Fruit fly (Drosophila melanogaster) whole organism, embryonic: ENCODE measurements around the gene Vinc.
A peak's percentile ranks its signal among the peaks of the same experiment; 100 is the strongest.

Experiments
- Abd-B ChIP-seq: fragments of 200-800 bp; sonication (Bioruptor generic); optimal IDR thresholded peaks from 2 replicates; lab custom pipeline; 2018; ENCODE audit warnings: missing biosample characterization, mild to moderate bottlenecking, missing genetic modification characterization, moderate library complexity
- B-H2 ChIP-seq: fragments of 200-800 bp; sonication (Bioruptor generic); optimal IDR thresholded peaks from 2 replicates; lab custom pipeline; 2018; ENCODE audit warnings: missing biosample characterization, mild to moderate bottlenecking, missing genetic modification characterization
- Bgb ChIP-seq: fragments of 200-800 bp; sonication (Bioruptor generic); IDR thresholded peaks from 2 replicates; pipeline ENCODE4 v1.3.6; 2022; ENCODE audit warnings: missing biosample characterization, missing genetic modification characterization; ENCODE audit not compliant: partially characterized antibody
- CG11398 ChIP-seq: fragments of 200-800 bp; sonication (Bioruptor generic); optimal IDR thresholded peaks from 2 replicates; lab custom pipeline; 2016; ENCODE audit warnings: missing biosample characterization, missing genetic modification characterization
- CG11504 ChIP-seq: fragments of 200-800 bp; sonication (Bioruptor generic); optimal IDR thresholded peaks from 3 replicates; lab custom pipeline; 2019; ENCODE audit warnings: missing biosample characterization, mild to moderate bottlenecking, missing genetic modification characterization, moderate library complexity
- CG12299 ChIP-seq: fragments of 200-800 bp; sonication (Bioruptor generic); optimal IDR thresholded peaks from 2 replicates; lab custom pipeline; 2018; ENCODE audit warnings: missing biosample characterization, mild to moderate bottlenecking, missing genetic modification characterization
- CG12391 ChIP-seq: fragments of 200-800 bp; sonication (Bioruptor generic); optimal IDR thresholded peaks from 3 replicates; lab custom pipeline; 2018; ENCODE audit warnings: missing biosample characterization, mild to moderate bottlenecking, missing genetic modification characterization, moderate library complexity
- CG13296 ChIP-seq: fragments of 200-800 bp; sonication (Bioruptor generic); optimal IDR thresholded peaks from 3 replicates; lab custom pipeline; 2018; ENCODE audit warnings: missing biosample characterization, mild to moderate bottlenecking, missing genetic modification characterization
- CG15073 ChIP-seq: fragments of 200-800 bp; sonication (Bioruptor generic); optimal IDR thresholded peaks from 2 replicates; lab custom pipeline; 2016; ENCODE audit warnings: missing biosample characterization, missing genetic modification characterization
- CG17359 ChIP-seq: fragments of 200-800 bp; sonication (Bioruptor generic); optimal IDR thresholded peaks from 3 replicates; lab custom pipeline; 2018; ENCODE audit warnings: missing biosample characterization, mild to moderate bottlenecking, missing genetic modification characterization, moderate library complexity
- CG31365 ChIP-seq: fragments of 200-800 bp; sonication (Bioruptor generic); optimal IDR thresholded peaks from 2 replicates; lab custom pipeline; 2018; ENCODE audit warnings: missing biosample characterization, mild to moderate bottlenecking, missing genetic modification characterization
- CG33557 ChIP-seq: fragments of 200-800 bp; sonication (Bioruptor generic); optimal IDR thresholded peaks from 2 replicates; lab custom pipeline; 2019; ENCODE audit warnings: missing biosample characterization, mild to moderate bottlenecking, missing genetic modification characterization, moderate library complexity
- CG4820 ChIP-seq: fragments of 200-800 bp; sonication (Bioruptor generic); optimal IDR thresholded peaks from 3 replicates; lab custom pipeline; 2016; ENCODE audit warnings: missing biosample characterization, missing genetic modification characterization
- CG8765 ChIP-seq: fragments of 200-800 bp; sonication (Bioruptor generic); IDR thresholded peaks from 2 replicates; pipeline ENCODE4 v1.3.6; 2022; ENCODE audit warnings: missing biosample characterization, missing genetic modification characterization
- CHES-1-like ChIP-seq: fragments of 200-800 bp; sonication (Bioruptor generic); optimal IDR thresholded peaks from 2 replicates; lab custom pipeline; 2016; ENCODE audit warnings: missing biosample characterization, missing genetic modification characterization
- Camta ChIP-seq: fragments of 200-800 bp; sonication (Bioruptor generic); optimal IDR thresholded peaks from 2 replicates; lab custom pipeline; 2016; ENCODE audit warnings: missing biosample characterization, missing genetic modification characterization
- CkIIα-i1 ChIP-seq: fragments of 200-800 bp; sonication (Bioruptor generic); IDR thresholded peaks from 2 replicates; pipeline ENCODE4 v1.3.6; 2022; ENCODE audit warnings: missing biosample characterization, missing genetic modification characterization
- Dad ChIP-seq: fragments of 200-800 bp; sonication (Bioruptor generic); optimal IDR thresholded peaks from 3 replicates; lab custom pipeline; 2016; ENCODE audit warnings: missing biosample characterization, missing genetic modification characterization
- Dfd ChIP-seq, 2 experiments: fragments of >200 bp; optimal IDR thresholded peaks; 2 replicates each; lab custom pipeline; 2017; ENCODE audit warnings: missing biosample characterization in 2 of 2, missing genetic modification characterization in 2 of 2
- Doc2 ChIP-seq: fragments of 200-800 bp; sonication (Bioruptor generic); IDR thresholded peaks from 2 replicates; pipeline ENCODE4 v1.3.6; 2022; ENCODE audit warnings: missing biosample characterization, missing genetic modification characterization
- Dref ChIP-seq: fragments of 200-800 bp; sonication (Bioruptor generic); IDR thresholded peaks from 2 replicates; pipeline ENCODE4 v1.3.6; 2022; ENCODE audit warnings: missing biosample characterization, missing genetic modification characterization
- Drgx ChIP-seq: fragments of 200-800 bp; sonication (Bioruptor generic); IDR thresholded peaks from 2 replicates; pipeline ENCODE4 v1.3.6; 2022; ENCODE audit warnings: missing biosample characterization, missing genetic modification characterization
- Ets65A ChIP-seq: fragments of 200-800 bp; sonication (Bioruptor generic); peaks from one replicate; lab custom pipeline; 2016; ENCODE audit warnings: missing biosample characterization, missing genetic modification characterization
- HLH54F ChIP-seq: fragments of 200-800 bp; sonication (Bioruptor generic); optimal IDR thresholded peaks from 3 replicates; lab custom pipeline; 2016; ENCODE audit warnings: missing biosample characterization, missing genetic modification characterization
- Kr ChIP-seq: fragments of 200-800 bp; sonication (Bioruptor generic); optimal IDR thresholded peaks from 2 replicates; lab custom pipeline; 2017; ENCODE audit warnings: missing biosample characterization, mild to moderate bottlenecking, missing genetic modification characterization
- Mes4 ChIP-seq: fragments of 200-800 bp; sonication (Bioruptor generic); optimal IDR thresholded peaks from 2 replicates; lab custom pipeline; 2016; ENCODE audit warnings: missing biosample characterization, missing genetic modification characterization
- Nf-YA ChIP-seq: fragments of 200-800 bp; sonication (Bioruptor generic); IDR thresholded peaks from 2 replicates; pipeline ENCODE4 v1.3.6; 2022; ENCODE audit warnings: missing biosample characterization, missing genetic modification characterization
- Nf-YB ChIP-seq: fragments of 200-800 bp; sonication (Bioruptor generic); optimal IDR thresholded peaks from 3 replicates; lab custom pipeline; 2019; ENCODE audit warnings: missing biosample characterization, mild to moderate bottlenecking, missing genetic modification characterization, moderate library complexity
- Ravus ChIP-seq: fragments of 200-800 bp; sonication (Bioruptor generic); IDR thresholded peaks from 2 replicates; pipeline ENCODE4 v1.3.6; 2022; ENCODE audit warnings: missing biosample characterization, missing genetic modification characterization
- Rfx ChIP-seq: fragments of 200-800 bp; sonication (Bioruptor generic); IDR thresholded peaks from 2 replicates; pipeline ENCODE4 v1.3.6; 2022; ENCODE audit warnings: missing biosample characterization, missing genetic modification characterization
- Sry-δ ChIP-seq: fragments of 200-800 bp; sonication (Bioruptor generic); optimal IDR thresholded peaks from 2 replicates; lab custom pipeline; 2016; ENCODE audit warnings: missing biosample characterization, missing genetic modification characterization
- Usf ChIP-seq: fragments of 200-800 bp; sonication (Bioruptor generic); optimal IDR thresholded peaks from 2 replicates; lab custom pipeline; 2017; ENCODE audit warnings: missing genotype, missing biosample characterization, missing genetic modification characterization
- ash1 ChIP-seq: fragments of 200-800 bp; sonication (Bioruptor generic); optimal IDR thresholded peaks from 2 replicates; lab custom pipeline; 2018; ENCODE audit warnings: missing biosample characterization, mild to moderate bottlenecking, missing genetic modification characterization
- dan ChIP-seq: fragments of 200-800 bp; sonication (Bioruptor generic); IDR thresholded peaks from 2 replicates; pipeline ENCODE4 v1.3.6; 2022; ENCODE audit warnings: missing biosample characterization, missing genetic modification characterization
- dati ChIP-seq: fragments of 200-800 bp; sonication (Bioruptor generic); IDR thresholded peaks from 2 replicates; pipeline ENCODE4 v1.3.6; 2022; ENCODE audit warnings: missing biosample characterization, missing genetic modification characterization
- dysf ChIP-seq: fragments of 200-800 bp; sonication (Bioruptor generic); IDR thresholded peaks from 3 replicates; pipeline ENCODE4 v1.3.6; 2022; ENCODE audit warnings: missing biosample characterization, missing genetic modification characterization
- klu ChIP-seq: fragments of 200-800 bp; sonication (Bioruptor generic); IDR thresholded peaks from 2 replicates; pipeline ENCODE4 v1.3.6; 2022; ENCODE audit warnings: missing biosample characterization, missing genetic modification characterization
- knrl ChIP-seq: fragments of 200-800 bp; sonication (Bioruptor generic); IDR thresholded peaks from 3 replicates; pipeline ENCODE4 v1.3.6; 2022; ENCODE audit warnings: missing biosample characterization, missing genetic modification characterization; ENCODE audit not compliant: partially characterized antibody
- lilli ChIP-seq: fragments of 200-800 bp; sonication (Bioruptor generic); optimal IDR thresholded peaks from 3 replicates; lab custom pipeline; 2016; ENCODE audit warnings: missing biosample characterization, missing genetic modification characterization
- lola ChIP-seq, 3 experiments: fragments of >200 bp in 2 of 3; fragments of 200-800 bp in 1 of 3; sonication (Bioruptor generic) in 1 of 3; optimal IDR thresholded peaks; 2 replicates each; lab custom pipeline; 2017 to 2019; ENCODE audit warnings: missing biosample characterization in 3 of 3, missing genetic modification characterization in 3 of 3, mild to moderate bottlenecking in 1 of 3, moderate library complexity in 1 of 3
- mirr ChIP-seq: fragments of 200-800 bp; sonication (Bioruptor generic); optimal IDR thresholded peaks from 3 replicates; lab custom pipeline; 2018; ENCODE audit warnings: missing biosample characterization, mild to moderate bottlenecking, missing genetic modification characterization
- nerfin-2 ChIP-seq: fragments of 200-800 bp; sonication (Bioruptor generic); IDR thresholded peaks from 2 replicates; pipeline ENCODE4 v1.3.6; 2022; ENCODE audit warnings: missing biosample characterization, missing genetic modification characterization; ENCODE audit not compliant: partially characterized antibody
- nom ChIP-seq: fragments of 200-800 bp; sonication (Bioruptor generic); optimal IDR thresholded peaks from 2 replicates; lab custom pipeline; 2017; ENCODE audit warnings: missing biosample characterization, missing genetic modification characterization, mild to moderate bottlenecking, moderate library complexity, missing genetic modification reagents
- onecut ChIP-seq: fragments of 200-800 bp; sonication (Bioruptor generic); IDR thresholded peaks from 2 replicates; pipeline ENCODE4 v1.3.6; 2022; ENCODE audit warnings: missing biosample characterization, missing genetic modification characterization
- pb ChIP-seq: fragments of 200-800 bp; sonication (Bioruptor generic); optimal IDR thresholded peaks from 3 replicates; lab custom pipeline; 2016; ENCODE audit warnings: missing biosample characterization, missing genetic modification characterization
- pros ChIP-seq: fragments of 200-800 bp; sonication (Bioruptor generic); optimal IDR thresholded peaks from 3 replicates; lab custom pipeline; 2019; ENCODE audit warnings: missing biosample characterization, mild to moderate bottlenecking, missing genetic modification characterization, moderate library complexity
- ro ChIP-seq: fragments of 200-800 bp; sonication (Bioruptor generic); IDR thresholded peaks from 2 replicates; pipeline ENCODE4 v1.3.6; 2022; ENCODE audit warnings: missing biosample characterization, missing genetic modification characterization
- schlank ChIP-seq: fragments of 200-800 bp; sonication (Bioruptor generic); optimal IDR thresholded peaks from 2 replicates; lab custom pipeline; 2018; ENCODE audit warnings: missing biosample characterization, mild to moderate bottlenecking, missing genetic modification characterization
- seq ChIP-seq: fragments of 200-800 bp; sonication (Bioruptor generic); IDR thresholded peaks from 2 replicates; pipeline ENCODE4 v1.3.6; 2022; ENCODE audit warnings: missing biosample characterization, missing genetic modification characterization
- sim ChIP-seq: fragments of 200-800 bp; sonication (Bioruptor generic); IDR thresholded peaks from 2 replicates; pipeline ENCODE4 v1.3.6; 2022; ENCODE audit warnings: missing biosample characterization, missing genetic modification characterization
- ssp ChIP-seq: fragments of 200-800 bp; sonication (Bioruptor generic); IDR thresholded peaks from 2 replicates; pipeline ENCODE4 v1.3.6; 2022; ENCODE audit warnings: missing biosample characterization, missing genetic modification characterization
- tgo ChIP-seq: fragments of 200-800 bp; sonication (Bioruptor generic); IDR thresholded peaks from 3 replicates; pipeline ENCODE4 v1.3.6; 2022; ENCODE audit warnings: missing biosample characterization, missing genetic modification characterization

The Vinc gene

dm6 chrX:2270557-2270930 is 48.2 kb upstream of the Vinc start, which contains the start of gene CG2924 (continued):
- TF ChIP-seq dan (GFP tag; lab: Robert Waterston, UW) = no peak
- peak; percentile 100 for TF ChIP-seq Dref
- TF ChIP-seq lola (GFP tag; optimal IDR thresholded peaks at IDR 0.05; lab: Kevin White, UChicago) = no peak
- TF ChIP-seq ash1 (GFP tag; lab: Kevin White, UChicago) = peak; percentile 59
- TF ChIP-seq Rfx (GFP tag; lab: Robert Waterston, UW) = peak; percentile 87
- TF ChIP-seq Drgx = no peak
- TF ChIP-seq Dfd (GFP tag; optimal IDR thresholded peaks at IDR 0.05; lab: Kevin White, UChicago) = no peak
- TF ChIP-seq CG11504 (tag; lab: Kevin White, UChicago) = no peak
- TF ChIP-seq Nf-YB = peak; percentile 33
- no peak for TF ChIP-seq CG31365 (tag; lab: Kevin White, UChicago)
- no peak for TF ChIP-seq seq (GFP tag; lab: Robert Waterston, UW)
- TF ChIP-seq schlank (tag; lab: Kevin White, UChicago) = no peak
- peak; percentile 36 for TF ChIP-seq CG13296 (GFP tag; lab: Kevin White, UChicago)
- TF ChIP-seq ssp = peak; percentile 66
- no peak; the same call in 1 of the 2 replicates for TF ChIP-seq klu (GFP tag; lab: Robert Waterston, UW)
- no peak for TF ChIP-seq ro (GFP tag; lab: Robert Waterston, UW)
- TF ChIP-seq CG17359 (tag; lab: Kevin White, UChicago) = no peak
- TF ChIP-seq lilli = peak; percentile 79
- no peak for TF ChIP-seq Abd-B (GFP tag; lab: Kevin White, UChicago)
- TF ChIP-seq CG12391 = peak; percentile 66
- peak; percentile 34 for TF ChIP-seq Camta (GFP tag; lab: Kevin White, UChicago)
- TF ChIP-seq pros (GFP tag; lab: Kevin White, UChicago) = no peak
- TF ChIP-seq Kr (GFP tag; lab: Kevin White, UChicago) = no peak
- TF ChIP-seq Ravus (GFP tag; lab: Robert Waterston, UW) = no peak
- TF ChIP-seq Nf-YA = no peak
- peak; percentile 71 for TF ChIP-seq mirr (GFP tag; lab: Kevin White, UChicago)
- peak; percentile 59 for TF ChIP-seq pb (GFP tag; lab: Kevin White, UChicago)
- no peak for TF ChIP-seq onecut (GFP tag; lab: Robert Waterston, UW)
- TF ChIP-seq CG11398 (GFP tag; lab: Kevin White, UChicago) = no peak
- TF ChIP-seq Sry-δ (GFP tag; lab: Kevin White, UChicago) = peak; percentile 100
- peak; percentile 98 for TF ChIP-seq nerfin-2
- peak; percentile 78 for TF ChIP-seq HLH54F
- TF ChIP-seq sim (GFP tag; lab: Robert Waterston, UW) = no peak
- TF ChIP-seq CG8765 = peak; percentile 61
- no peak for TF ChIP-seq nom (GFP tag; lab: Kevin White, UChicago)
- TF ChIP-seq dysf (GFP tag; lab: Robert Waterston, UW) = peak; percentile 70
- peak; percentile 42 for TF ChIP-seq Mes4 (GFP tag; lab: Kevin White, UChicago)
- no peak for TF ChIP-seq CG33557 (GFP tag; lab: Kevin White, UChicago)
- peak; percentile 99 for TF ChIP-seq knrl (GFP tag; lab: Robert Waterston, UW)
- TF ChIP-seq CHES-1-like (GFP tag; lab: Kevin White, UChicago) = peak; percentile 64
- peak; percentile 94 for TF ChIP-seq Ets65A (GFP tag; lab: Kevin White, UChicago)
- TF ChIP-seq CkIIα-i1 (GFP tag; lab: Robert Waterston, UW) = no peak
- TF ChIP-seq tgo = peak; percentile 36; the same call in 1 of the 3 replicates
- TF ChIP-seq Bgb (GFP tag; lab: Robert Waterston, UW) = peak; percentile 100
- peak; percentile 67 for TF ChIP-seq Dad
- no peak for TF ChIP-seq dati (GFP tag; lab: Robert Waterston, UW)
- no peak for TF ChIP-seq Doc2 (GFP tag; lab: Robert Waterston, UW)
- no peak for TF ChIP-seq CG15073 (GFP tag; lab: Kevin White, UChicago)
- no peak for TF ChIP-seq CG4820 (GFP tag; lab: Kevin White, UChicago)
- TF ChIP-seq Usf (GFP tag; lab: Kevin White, UChicago) = no peak
- TF ChIP-seq B-H2 (GFP tag; lab: Kevin White, UChicago) = peak; percentile 69
- peak; percentile 43 for TF ChIP-seq CG12299
